Worm (Caenorhabditis elegans) whole organism, young adult: ENCODE data around the gene F40F8.1.

ENCODE experiments used
- B0019.2 ChIP-seq: fragments of 200-800 bp; sonication (Bioruptor generic); conservative IDR thresholded peaks from 2 replicates; pipeline ENCODE4 v1.3.6; 2022; ENCODE audit warnings: missing genetic modification reagents, missing genetic modification characterization, missing compliant biosample characterization
- B0261.1 ChIP-seq: sonication (generic microtip); optimal IDR thresholded peaks from 2 replicates; lab custom pipeline; 2016; ENCODE audit warnings: mild to moderate bottlenecking, missing genetic modification characterization, moderate library complexity, missing compliant biosample characterization
- B0336.3 ChIP-seq: fragments of 200-800 bp; sonication (Bioruptor generic); IDR thresholded peaks from 2 replicates; pipeline ENCODE4 v1.3.6; 2022; ENCODE audit warnings: missing genetic modification characterization, missing compliant biosample characterization
- C06A6.2 ChIP-seq: fragments of 200-800 bp; sonication (Bioruptor generic); conservative IDR thresholded peaks from 2 replicates; pipeline ENCODE4 v1.3.6; 2022; ENCODE audit warnings: missing genetic modification characterization, missing compliant biosample characterization
- F37B4.10 ChIP-seq: fragments of 200-800 bp; sonication (Bioruptor generic); IDR thresholded peaks from 2 replicates; pipeline ENCODE4 v1.3.6; 2022; ENCODE audit warnings: missing genetic modification characterization, missing compliant biosample characterization
- F49E8.2 ChIP-seq: sonication (generic microtip); optimal IDR thresholded peaks from 3 replicates; lab custom pipeline; 2017; ENCODE audit warnings: missing genetic modification characterization, mild to moderate bottlenecking, missing compliant biosample characterization, antibody characterized with exemption, moderate library complexity; ENCODE audit not compliant: insufficient read depth
- F57C9.4 ChIP-seq: sonication (generic microtip); optimal IDR thresholded peaks from 2 replicates; lab custom pipeline; 2017; ENCODE audit warnings: mild to moderate bottlenecking, missing genetic modification characterization, missing compliant biosample characterization
- T07F8.4 ChIP-seq: sonication (generic microtip); optimal IDR thresholded peaks from 2 replicates; lab custom pipeline; 2016; ENCODE audit warnings: mild to moderate bottlenecking, missing genetic modification characterization, moderate library complexity, missing compliant biosample characterization
- Y53F4B.3 ChIP-seq: fragments of 200-800 bp; sonication (Bioruptor generic); IDR thresholded peaks from 2 replicates; pipeline ENCODE4 v1.3.6; 2022; ENCODE audit warnings: missing genetic modification reagents, missing genetic modification characterization, missing compliant biosample characterization
- Y53G8AR.9 ChIP-seq: fragments of 200-800 bp; sonication (Bioruptor generic); conservative IDR thresholded peaks from 2 replicates; pipeline ENCODE4 v1.3.6; 2022; ENCODE audit warnings: missing genetic modification reagents, missing genetic modification characterization, missing compliant biosample characterization
- Y56A3A.18 ChIP-seq: fragments of 200-800 bp; sonication (Bioruptor generic); IDR thresholded peaks from 2 replicates; pipeline ENCODE4 v1.3.6; 2022; ENCODE audit warnings: missing genetic modification reagents, missing genetic modification characterization, missing compliant biosample characterization
- Y95B8A.8 ChIP-seq: fragments of 200-800 bp; sonication (Bioruptor generic); IDR thresholded peaks from 2 replicates; pipeline ENCODE4 v1.3.6; 2022; ENCODE audit warnings: missing genetic modification reagents, missing genetic modification characterization, missing compliant biosample characterization
- aptf-3 ChIP-seq: fragments of 200-800 bp; sonication (Bioruptor generic); IDR thresholded peaks from 2 replicates; pipeline ENCODE4 v1.3.6; 2022; ENCODE audit warnings: missing genetic modification characterization, missing compliant biosample characterization
- athp-1 ChIP-seq: sonication (generic microtip); optimal IDR thresholded peaks from 2 replicates; lab custom pipeline; 2017; ENCODE audit warnings: mild to moderate bottlenecking, missing genetic modification characterization, missing compliant biosample characterization
- bed-1 ChIP-seq: fragments of 200-800 bp; sonication (Bioruptor generic); IDR thresholded peaks from 2 replicates; pipeline ENCODE4 v1.3.6; 2022; ENCODE audit warnings: missing genetic modification reagents, missing genetic modification characterization, missing compliant biosample characterization
- cebp-2 ChIP-seq: fragments of 200-800 bp; sonication (Bioruptor generic); IDR thresholded peaks from 2 replicates; pipeline ENCODE4 v1.3.6; 2022; ENCODE audit warnings: missing genetic modification characterization, missing compliant biosample characterization
- ceh-100 ChIP-seq: fragments of 200-800 bp; sonication (Bioruptor generic); IDR thresholded peaks from 2 replicates; pipeline ENCODE4 v1.3.6; 2022; ENCODE audit warnings: missing genetic modification reagents, missing genetic modification characterization, missing compliant biosample characterization
- ceh-27 ChIP-seq: fragments of 200-800 bp; sonication (Bioruptor generic); optimal IDR thresholded peaks from 2 replicates; lab custom pipeline; 2018; ENCODE audit warnings: mild to moderate bottlenecking, missing genetic modification characterization, moderate library complexity, missing compliant biosample characterization
- ceh-40 ChIP-seq: fragments of 200-800 bp; sonication (Bioruptor generic); IDR thresholded peaks from 2 replicates; pipeline ENCODE4 v1.3.6; 2022; ENCODE audit warnings: missing genetic modification characterization, missing compliant biosample characterization
- ceh-58 ChIP-seq: fragments of 200-800 bp; sonication (Bioruptor generic); IDR thresholded peaks from 2 replicates; pipeline ENCODE4 v1.3.6; 2022; ENCODE audit warnings: missing genetic modification characterization, missing compliant biosample characterization
- ceh-91 ChIP-seq: fragments of 200-800 bp; sonication (Bioruptor generic); IDR thresholded peaks from 2 replicates; pipeline ENCODE4 v1.3.6; 2022; ENCODE audit warnings: missing genetic modification reagents, missing genetic modification characterization, missing compliant biosample characterization
- dox-1 ChIP-seq: fragments of 200-800 bp; sonication (Bioruptor generic); IDR thresholded peaks from 2 replicates; pipeline ENCODE4 v1.3.6; 2022; ENCODE audit warnings: missing genetic modification reagents, missing genetic modification characterization, missing compliant biosample characterization
- dpff-1 ChIP-seq: sonication (generic microtip); optimal IDR thresholded peaks from 2 replicates; lab custom pipeline; 2017; ENCODE audit warnings: mild to moderate bottlenecking, missing genetic modification characterization, missing compliant biosample characterization
- egl-18 ChIP-seq: fragments of 200-800 bp; sonication (Bioruptor generic); IDR thresholded peaks from 2 replicates; pipeline ENCODE4 v1.3.6; 2022; ENCODE audit warnings: missing genetic modification reagents, missing genetic modification characterization, missing compliant biosample characterization
- him-1 ChIP-seq: sonication (generic microtip); optimal IDR thresholded peaks from 2 replicates; lab custom pipeline; 2016; ENCODE audit warnings: missing genotype, missing genetic modification reagents, missing genetic modification characterization, missing compliant biosample characterization
- hlh-26 ChIP-seq: fragments of 200-800 bp; sonication (Bioruptor generic); conservative IDR thresholded peaks from 2 replicates; pipeline ENCODE4 v1.3.6; 2022; ENCODE audit warnings: missing genetic modification reagents, missing genetic modification characterization, missing compliant biosample characterization
- lin-26 ChIP-seq: fragments of 200-800 bp; sonication (Bioruptor generic); IDR thresholded peaks from 2 replicates; pipeline ENCODE4 v1.3.6; 2022; ENCODE audit warnings: missing genetic modification reagents, missing genetic modification characterization, missing compliant biosample characterization
- lin-54 ChIP-seq: fragments of 200-800 bp; sonication (Bioruptor generic); optimal IDR thresholded peaks from 2 replicates; lab custom pipeline; 2018; ENCODE audit warnings: mild to moderate bottlenecking, missing genetic modification characterization, missing compliant biosample characterization
- lsl-1 ChIP-seq: fragments of 200-800 bp; sonication (Bioruptor generic); optimal IDR thresholded peaks from 2 replicates; lab custom pipeline; 2018; ENCODE audit warnings: mild to moderate bottlenecking, missing genetic modification characterization, moderate library complexity, missing compliant biosample characterization
- lsy-27 ChIP-seq: sonication (generic microtip); optimal IDR thresholded peaks from 2 replicates; lab custom pipeline; 2017; ENCODE audit warnings: missing genetic modification characterization, mild to moderate bottlenecking, missing compliant biosample characterization, antibody characterized with exemption, missing genotype, borderline replicate concordance; ENCODE audit not compliant: insufficient read depth
- mcd-1 ChIP-seq: fragments of 200-800 bp; sonication (Bioruptor generic); IDR thresholded peaks from 2 replicates; pipeline ENCODE4 v1.3.6; 2022; ENCODE audit warnings: missing genetic modification reagents, missing genetic modification characterization, missing compliant biosample characterization
- mel-28 ChIP-seq: sonication (generic microtip); optimal IDR thresholded peaks from 2 replicates; lab custom pipeline; 2016; ENCODE audit warnings: borderline replicate concordance, mild to moderate bottlenecking, missing genetic modification characterization, missing compliant biosample characterization
- mes-4 ChIP-seq: sonication (generic microtip); optimal IDR thresholded peaks from 2 replicates; lab custom pipeline; 2016; ENCODE audit warnings: missing genotype, missing genetic modification characterization, missing compliant biosample characterization
- nfya-1 ChIP-seq: sonication (generic microtip); optimal IDR thresholded peaks from 2 replicates; lab custom pipeline; 2017; ENCODE audit warnings: antibody characterized with exemption, missing compliant biosample characterization, missing genetic modification characterization, borderline replicate concordance; ENCODE audit not compliant: insufficient read depth
- nfyb-1 ChIP-seq: fragments of 200-800 bp; sonication (Bioruptor generic); IDR thresholded peaks from 2 replicates; pipeline ENCODE4 v1.3.6; 2022; ENCODE audit warnings: missing genetic modification reagents, missing genetic modification characterization, missing compliant biosample characterization
- nhr-80 ChIP-seq: sonication (generic microtip); optimal IDR thresholded peaks from 2 replicates; lab custom pipeline; 2016; ENCODE audit warnings: missing genetic modification characterization, missing compliant biosample characterization
- nhr-90 ChIP-seq: sonication (generic microtip); optimal IDR thresholded peaks from 2 replicates; lab custom pipeline; 2016; ENCODE audit warnings: missing genotype, mild to moderate bottlenecking, missing genetic modification characterization, missing compliant biosample characterization
- rec-8 ChIP-seq, 2 experiments: sonication (generic microtip); optimal IDR thresholded peaks; 2 replicates each; lab custom pipeline; 2016; ENCODE audit warnings: mild to moderate bottlenecking in 2 of 2, missing genetic modification characterization in 2 of 2, missing genetic modification reagents in 2 of 2, missing genotype in 2 of 2, missing biosample characterization in 1 of 2, missing compliant biosample characterization in 1 of 2, moderate library complexity in 1 of 2
- repo-1 ChIP-seq: sonication (generic microtip); optimal IDR thresholded peaks from 2 replicates; lab custom pipeline; 2017; ENCODE audit warnings: mild to moderate bottlenecking, missing genetic modification characterization, missing compliant biosample characterization
- rpc-1 ChIP-seq, 2 experiments: fragments of 150-350 bp in 1 of 2; sonication (generic microtip) in 1 of 2; optimal IDR thresholded peaks; 2 replicates each; lab custom pipeline; 2014 to 2018; ENCODE audit warnings: missing biosample characterization in 1 of 2, missing genetic modification characterization in 1 of 2, missing genetic modification reagents in 1 of 2, missing genotype in 1 of 2
- snpc-1.3 ChIP-seq: sonication (generic microtip); optimal IDR thresholded peaks from 2 replicates; lab custom pipeline; 2017; ENCODE audit warnings: missing genetic modification characterization, mild to moderate bottlenecking, missing compliant biosample characterization, antibody characterized with exemption, moderate library complexity, missing genotype, missing genetic modification reagents; ENCODE audit not compliant: insufficient read depth
- snpc-3.4 ChIP-seq: sonication (generic microtip); optimal IDR thresholded peaks from 2 replicates; lab custom pipeline; 2017; ENCODE audit warnings: missing genetic modification characterization, mild to moderate bottlenecking, missing compliant biosample characterization, antibody characterized with exemption, moderate library complexity, missing genotype, missing genetic modification reagents
- snpc-4 ChIP-seq, 5 experiments: fragments of 150-350 bp in 1 of 5; sonication (generic microtip) in 4 of 5; optimal IDR thresholded peaks; 2 replicates each; lab custom pipeline; 2014 to 2018; ENCODE audit warnings: missing genetic modification characterization in 5 of 5, missing biosample characterization in 3 of 5, antibody characterized with exemption in 2 of 5, mild to moderate bottlenecking in 2 of 5, missing compliant biosample characterization in 2 of 5, missing genotype in 2 of 5, moderate library complexity in 2 of 5, missing genetic modification reagents in 1 of 5
- somi-1 ChIP-seq: fragments of 200-800 bp; sonication (Bioruptor generic); optimal IDR thresholded peaks from 2 replicates; lab custom pipeline; 2018; ENCODE audit warnings: mild to moderate bottlenecking, missing genetic modification characterization, missing compliant biosample characterization
- tbp1 ChIP-seq: fragments of 200-800 bp; sonication (Bioruptor generic); optimal IDR thresholded peaks from 2 replicates; lab custom pipeline; 2018; ENCODE audit warnings: mild to moderate bottlenecking, missing genetic modification characterization, missing compliant biosample characterization
- tlf-1 ChIP-seq: fragments of 200-800 bp; sonication (Bioruptor generic); optimal IDR thresholded peaks from 2 replicates; lab custom pipeline; 2018; ENCODE audit warnings: mild to moderate bottlenecking, missing genetic modification characterization, missing compliant biosample characterization
- ztf-18 ChIP-seq: sonication (generic microtip); optimal IDR thresholded peaks from 2 replicates; lab custom pipeline; 2016; ENCODE audit warnings: missing genotype, mild to moderate bottlenecking, missing genetic modification characterization, missing compliant biosample characterization

The F40F8.1 gene

ce11 chrII:11167039-11167438 is 39.6 kb downstream of the F40F8.1 start (continued):
- no peak for TF ChIP-seq nfya-1
- peak; percentile 80 for TF ChIP-seq lsl-1
- TF ChIP-seq nfyb-1 (GFP tag; lab: Robert Waterston, UW), result peak; percentile 89; the same call in 1 of the 2 replicates
- TF ChIP-seq F57C9.4 (tag; lab: Kevin White, UChicago), result no peak
- peak; percentile 67; the same call in 1 of the 2 replicates for TF ChIP-seq lin-26
- TF ChIP-seq snpc-4 (GFP tag; optimal IDR thresholded peaks at IDR 0.05; lab: Kevin White, UChicago), result peak; percentile 99
- peak; percentile 98 to 99 (median 99) for TF ChIP-seq snpc-4 (tag; optimal IDR thresholded peaks at IDR 0.05; lab: Kevin White, UChicago)
- peak; percentile 73 for TF ChIP-seq Y95B8A.8 (GFP tag; lab: Robert Waterston, UW)
- peak; percentile 82 for TF ChIP-seq ceh-100 (GFP tag; lab: Robert Waterston, UW)
- TF ChIP-seq him-1 (tag; lab: Kevin White, UChicago), result peak; percentile 96
- peak; percentile 84; the same call in 1 of the 2 replicates for TF ChIP-seq Y53G8AR.9
- peak; percentile 82 for TF ChIP-seq repo-1 (tag; lab: Kevin White, UChicago)
- peak; percentile 82 for TF ChIP-seq tbp1 (GFP tag; lab: Kevin White, UChicago)
- TF ChIP-seq egl-18, result no peak
- TF ChIP-seq ceh-27 (GFP tag; lab: Kevin White, UChicago), result peak; percentile 63
- no peak for TF ChIP-seq mel-28
- peak; percentile 48 for TF ChIP-seq somi-1 (GFP tag; lab: Kevin White, UChicago)
- TF ChIP-seq T07F8.4 (tag; lab: Kevin White, UChicago), result no peak
- TF ChIP-seq bed-1, result no peak
- TF ChIP-seq aptf-3 (GFP tag; lab: Robert Waterston, UW), result no peak
- TF ChIP-seq Y53F4B.3 (GFP tag; lab: Robert Waterston, UW), result no peak
- TF ChIP-seq nhr-80 (tag; lab: Kevin White, UChicago), result peak; percentile 1
- peak; percentile 57 for TF ChIP-seq ztf-18 (tag; lab: Kevin White, UChicago)
- peak; percentile 28; the same call in 1 of the 2 replicates for TF ChIP-seq C06A6.2
- TF ChIP-seq lsy-27, result no peak
- TF ChIP-seq rpc-1 (optimal IDR thresholded peaks at IDR 0.05; lab: Kevin White, UChicago), result no peak
- peak; percentile 6 for TF ChIP-seq rpc-1 (tag; optimal IDR thresholded peaks at IDR 0.05; lab: Kevin White, UChicago)
- TF ChIP-seq lin-54 (GFP tag; lab: Kevin White, UChicago), result peak; percentile 72
- TF ChIP-seq athp-1, result peak; percentile 78
- peak; percentile 40 for TF ChIP-seq B0261.1 (tag; lab: Kevin White, UChicago)
- peak; percentile 82 for TF ChIP-seq B0019.2 (GFP tag; lab: Robert Waterston, UW)
- peak; percentile 94 for TF ChIP-seq snpc-1.3 (tag; lab: Kevin White, UChicago)
- peak; percentile 74 for TF ChIP-seq mes-4 (tag; lab: Kevin White, UChicago)
- peak; percentile 91 for TF ChIP-seq dox-1
- TF ChIP-seq snpc-3.4 (tag; lab: Kevin White, UChicago), result peak; percentile 98
- TF ChIP-seq ceh-91, result peak; percentile 67
- TF ChIP-seq rec-8 (tag; optimal IDR thresholded peaks at IDR 0.05; lab: Kevin White, UChicago), result peak in 1 of 2 experiments; percentile 77
- TF ChIP-seq mcd-1 (GFP tag; lab: Robert Waterston, UW), result peak; percentile 90
- TF ChIP-seq Y56A3A.18 (GFP tag; lab: Robert Waterston, UW), result peak; percentile 87
- no peak for TF ChIP-seq nhr-90 (tag; lab: Kevin White, UChicago)
- TF ChIP-seq F37B4.10 (GFP tag; lab: Robert Waterston, UW), result no peak
- TF ChIP-seq dpff-1 (tag; lab: Kevin White, UChicago), result peak; percentile 80
- TF ChIP-seq B0336.3, result peak; percentile 90
- peak; percentile 61 for TF ChIP-seq tlf-1
- no peak for TF ChIP-seq ceh-40
- no peak for TF ChIP-seq hlh-26 (GFP tag; lab: Robert Waterston, UW)
- no peak for TF ChIP-seq cebp-2
- no peak for TF ChIP-seq ceh-58
- TF ChIP-seq F49E8.2 (tag; lab: Kevin White, UChicago), result peak; percentile 89
